Fruit fly (Drosophila melanogaster): ENCODE data around the gene U2af38.

The U2af38 gene

DNA sequence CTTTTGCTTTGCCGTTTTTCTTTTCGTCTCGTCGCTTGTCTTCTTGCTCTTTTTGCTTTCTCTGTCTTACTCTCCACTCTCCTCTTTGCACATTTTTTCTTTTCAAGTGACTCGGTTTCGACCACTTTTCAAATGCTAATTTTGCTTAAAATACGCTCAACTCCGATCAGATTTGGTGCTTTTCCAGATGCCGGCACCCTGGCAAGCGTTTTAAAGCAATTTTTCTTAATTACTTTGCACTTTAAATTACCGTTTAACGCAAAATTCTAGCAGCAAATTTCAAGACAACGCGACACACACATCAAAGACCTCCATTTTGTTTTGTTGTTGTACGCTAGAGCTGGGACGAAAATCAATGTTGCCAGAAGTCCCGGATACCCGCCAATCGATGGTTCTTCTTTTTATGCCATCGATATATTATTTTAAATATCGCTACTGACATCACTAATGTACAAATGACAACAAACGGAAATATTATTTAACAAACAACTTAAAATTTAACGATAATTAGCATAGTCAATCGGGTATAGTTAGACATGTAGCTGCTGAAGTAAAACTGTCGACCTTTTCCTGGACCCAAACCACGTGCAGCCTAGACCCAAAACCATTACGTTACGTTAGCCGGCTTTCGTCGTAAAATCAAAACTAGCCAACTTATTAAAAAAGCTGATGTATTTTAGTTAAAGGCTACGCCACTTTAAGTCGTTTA lies 43.8 kb downstream of the U2af38 start, which contains the start of gene kis (continued):
- no peak for TF ChIP-seq insv (GFP tag; optimal IDR thresholded peaks at IDR 0.05)
- peak; percentile 68 for TF ChIP-seq CG2712 (tag; optimal IDR thresholded peaks at IDR 0.05)
- TF ChIP-seq danr (GFP tag; IDR thresholded peaks at IDR 0.05), result no peak
- TF ChIP-seq CG15601 (tag; optimal IDR thresholded peaks at IDR 0.05), result peak; percentile 54
- no peak for TF ChIP-seq CG7372 (GFP tag; IDR thresholded peaks at IDR 0.05)
- no peak for TF ChIP-seq B-H1 (GFP tag; IDR thresholded peaks at IDR 0.05)
- TF ChIP-seq CG32532 (GFP tag; IDR thresholded peaks at IDR 0.05), result peak; percentile 68
- peak; percentile 31 for TF ChIP-seq Dip3 (GFP tag; optimal IDR thresholded peaks at IDR 0.05)
- no peak for TF ChIP-seq tap (tag; optimal IDR thresholded peaks at IDR 0.05)
- no peak for TF ChIP-seq tgo (GFP tag; IDR thresholded peaks at IDR 0.05)
- 0 out of 3 replicates have a peak, but pooled peaks have one; percentile 14 for TF ChIP-seq H15 (GFP tag; IDR thresholded peaks at IDR 0.05)
- peak; percentile 80 for TF ChIP-seq psq (GFP tag; optimal IDR thresholded peaks at IDR 0.05)
- TF ChIP-seq CG4328 (GFP tag; optimal IDR thresholded peaks at IDR 0.05), result peak; percentile 21
- peak; percentile 100 for TF ChIP-seq CG9437 (GFP tag; optimal IDR thresholded peaks at IDR 0.05)
- TF ChIP-seq CG6689 (GFP tag; IDR thresholded peaks at IDR 0.05), result no peak
- TF ChIP-seq tin (GFP tag; optimal IDR thresholded peaks at IDR 0.05), result peak; percentile 40
- peak; percentile 37 for TF ChIP-seq Fer3 (tag; optimal IDR thresholded peaks at IDR 0.05)
- TF ChIP-seq NK7.1 (GFP tag; optimal IDR thresholded peaks at IDR 0.05), result peak; percentile 3
- TF ChIP-seq CG10543 (GFP tag; optimal IDR thresholded peaks at IDR 0.05), result peak; percentile 64
- TF ChIP-seq Usf (GFP tag; optimal IDR thresholded peaks at IDR 0.05), result no peak
- no peak for TF ChIP-seq crc (GFP tag; optimal IDR thresholded peaks at IDR 0.05)
- peak; percentile 31 for TF ChIP-seq shn (GFP tag; optimal IDR thresholded peaks at IDR 0.05)
- peak; percentile 12 for TF ChIP-seq CG15696 (tag; optimal IDR thresholded peaks at IDR 0.05)
- TF ChIP-seq chif (GFP tag; optimal IDR thresholded peaks at IDR 0.05), result peak in 1 of 2 experiments; percentile 24
- TF ChIP-seq CG10274 (GFP tag; optimal IDR thresholded peaks at IDR 0.05), result no peak
- TF ChIP-seq CG11696 (GFP tag; IDR thresholded peaks at IDR 0.05), result no peak
- TF ChIP-seq CG3726 (GFP tag; IDR thresholded peaks at IDR 0.05), result no peak
- no peak for TF ChIP-seq CG18764 (GFP tag; optimal IDR thresholded peaks at IDR 0.05)
- TF ChIP-seq CG6654 (GFP tag; optimal IDR thresholded peaks at IDR 0.05), result no peak
- peak; percentile 39 for TF ChIP-seq grau (tag; optimal IDR thresholded peaks at IDR 0.05)
- no peak for TF ChIP-seq ken (GFP tag; IDR thresholded peaks at IDR 0.05)
- peak; percentile 20 for TF ChIP-seq CG4424 (GFP tag; optimal IDR thresholded peaks at IDR 0.05)
- peak; percentile 68 for TF ChIP-seq CG13624 (GFP tag; optimal IDR thresholded peaks at IDR 0.05)
- no peak for TF ChIP-seq CG2875 (GFP tag; optimal IDR thresholded peaks at IDR 0.05)
- TF ChIP-seq CG8944 (GFP tag; optimal IDR thresholded peaks at IDR 0.05), result peak; percentile 6
- TF ChIP-seq Hey (tag; optimal IDR thresholded peaks at IDR 0.05), result no peak
- peak; percentile 22 for TF ChIP-seq D19A (tag; optimal IDR thresholded peaks at IDR 0.05)
- peak; percentile 96 for TF ChIP-seq MESR4 (GFP tag; optimal IDR thresholded peaks at IDR 0.05)
- peak; percentile 30 for TF ChIP-seq Meics (GFP tag; optimal IDR thresholded peaks at IDR 0.05)
- no peak for TF ChIP-seq org-1 (GFP tag; optimal IDR thresholded peaks at IDR 0.05)
- peak; percentile 76 for TF ChIP-seq CHES-1-like (GFP tag; optimal IDR thresholded peaks at IDR 0.05)
- peak; percentile 65 for TF ChIP-seq sqz (GFP tag; optimal IDR thresholded peaks at IDR 0.05)
- peak; percentile 61 for TF ChIP-seq CG3847 (GFP tag; IDR thresholded peaks at IDR 0.05)
- TF ChIP-seq Ets65A (GFP tag), result peak; percentile 94
- TF ChIP-seq nmo (GFP tag; optimal IDR thresholded peaks at IDR 0.05), result peak; percentile 74
- no peak for TF ChIP-seq CG7556 (GFP tag; optimal IDR thresholded peaks at IDR 0.05)
- TF ChIP-seq Lpt (GFP tag; optimal IDR thresholded peaks at IDR 0.05), result no peak
- TF ChIP-seq pnt (GFP tag; optimal IDR thresholded peaks at IDR 0.05), result no peak
- peak; percentile 66 for TF ChIP-seq Hmr (GFP tag; optimal IDR thresholded peaks at IDR 0.05)
- peak; percentile 31 for TF ChIP-seq zfh2 (GFP tag; optimal IDR thresholded peaks at IDR 0.05)
- TF ChIP-seq cad (GFP tag; optimal IDR thresholded peaks at IDR 0.05), result no peak
